Worm (Caenorhabditis elegans): Measurements from ENCODE around the gene C29F3.7.

C29F3.7 gene

ce11 chrV:15327745-15328447 is 26.8 kb upstream of the C29F3.7 start, which contains the start of gene ZK1037.6:
Gene ZK1037.6 (minus strand): TSS chrV:15327795.
- TF ChIP-seq zag-1 (tag; optimal IDR thresholded peaks at IDR 0.05) (no peak), nhr-77 (tag; optimal IDR thresholded peaks at IDR 0.05) (no peak), jun-1 (tag; optimal IDR thresholded peaks at IDR 0.05) (peak; percentile 30), ztf-11 (tag; optimal IDR thresholded peaks at IDR 0.05) (no peak), mml-1 (tag; optimal IDR thresholded peaks at IDR 0.05) (no peak), elt-2 (tag; optimal IDR thresholded peaks at IDR 0.05) (peak; percentile 75), nhr-12 (tag; optimal IDR thresholded peaks at IDR 0.05) (no peak), nhr-23 (tag; optimal IDR thresholded peaks at IDR 0.05) (no peak), hmg-11 (tag; optimal IDR thresholded peaks at IDR 0.05) (no peak), R02D3.7 (tag; optimal IDR thresholded peaks at IDR 0.05) (no peak), ceh-82 (tag; optimal IDR thresholded peaks at IDR 0.05) (no peak), elt-3 (tag; optimal IDR thresholded peaks at IDR 0.05) (no peak), ceh-28 (tag; optimal IDR thresholded peaks at IDR 0.05) (no peak)

ce11 chrV:15330314-15330713 is 24.4 kb upstream of the C29F3.7 start, which contains the start of gene srh-295:
Gene srh-295 (plus strand): TSS chrV:15330614.
- TF ChIP-seq nfya-1 (tag; optimal IDR thresholded peaks at IDR 0.05; ENCODE audit: insufficient read depth), result no peak
- TF ChIP-seq fos-1 (tag; optimal IDR thresholded peaks at IDR 0.05), result no peak
- no peak for TF ChIP-seq ceh-82 (tag; optimal IDR thresholded peaks at IDR 0.05)
- TF ChIP-seq unc-39 (tag; optimal IDR thresholded peaks at IDR 0.05), result no peak
- TF ChIP-seq lin-15B (tag; optimal IDR thresholded peaks at IDR 0.05), result no peak
- no peak for TF ChIP-seq nhr-237 (tag; optimal IDR thresholded peaks at IDR 0.05)
- TF ChIP-seq nhr-25 (tag; optimal IDR thresholded peaks at IDR 0.05), result no peak
- no peak for TF ChIP-seq elt-3 (tag; optimal IDR thresholded peaks at IDR 0.05)
- no peak for TF ChIP-seq skn-1 (tag; optimal IDR thresholded peaks at IDR 0.05)
- no peak for TF ChIP-seq ztf-11 (tag; optimal IDR thresholded peaks at IDR 0.05)
- no peak for TF ChIP-seq hmg-11 (tag; optimal IDR thresholded peaks at IDR 0.05)
- no peak for TF ChIP-seq R02D3.7 (tag; optimal IDR thresholded peaks at IDR 0.05)
- TF ChIP-seq nhr-12 (tag; optimal IDR thresholded peaks at IDR 0.05), result no peak
- TF ChIP-seq lsy-12 (tag; optimal IDR thresholded peaks at IDR 0.05), result no peak
- TF ChIP-seq jun-1 (tag; optimal IDR thresholded peaks at IDR 0.05), result no peak
- TF ChIP-seq pqm-1 (tag; optimal IDR thresholded peaks at IDR 0.05), result no peak
- no peak for TF ChIP-seq mdl-1 (tag; optimal IDR thresholded peaks at IDR 0.05)
- no peak for TF ChIP-seq tbx-2 (tag; optimal IDR thresholded peaks at IDR 0.05)
- TF ChIP-seq ztf-4 (tag; optimal IDR thresholded peaks at IDR 0.05), result no peak
- TF ChIP-seq egl-27 (tag; optimal IDR thresholded peaks at IDR 0.05), result no peak

DNA sequence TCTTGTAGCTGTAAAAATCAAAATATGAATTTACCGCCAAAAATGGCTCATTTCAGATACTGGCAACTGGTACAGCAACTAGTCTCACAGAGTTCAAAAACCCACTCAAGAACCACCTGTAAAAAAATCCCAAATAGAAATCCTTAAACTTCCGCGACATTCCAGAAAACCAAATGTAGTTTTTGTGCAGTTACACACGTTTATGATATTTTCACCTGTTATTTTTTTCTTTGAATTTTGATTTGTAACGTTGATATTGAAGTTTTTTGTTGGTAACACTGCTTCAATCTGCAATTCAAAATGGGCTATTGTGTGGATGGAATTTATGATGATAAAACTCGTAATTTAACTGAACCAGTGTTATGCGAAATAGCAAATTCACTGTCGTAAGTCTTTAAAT is 21.9 kb upstream of the C29F3.7 start, which contains the start of gene srw-113:
Gene srw-113, plus strand, starts transcription at position 301 of the 400 bp plus-strand sequence.
- TF ChIP-seq nhr-237 (tag; optimal IDR thresholded peaks at IDR 0.05) (no peak), mdl-1 (tag; optimal IDR thresholded peaks at IDR 0.05) (no peak), ceh-9 (tag; optimal IDR thresholded peaks at IDR 0.05) (no peak), unc-39 (tag; optimal IDR thresholded peaks at IDR 0.05) (no peak)

- TF ChIP-seq nhr-12 (tag; optimal IDR thresholded peaks at IDR 0.05), result no peak
Observed at ce11 chrV:15337405-15337804, 17.3 kb upstream of the C29F3.7 start, which contains the start of gene wrt-7. Gene wrt-7 (minus strand): TSS chrV:15337505.

ce11 chrV:15339363-15339762 is 15.3 kb upstream of the C29F3.7 start, which contains the start of gene clec-228:
Gene clec-228 (minus strand): TSS chrV:15339463.
- TF ChIP-seq aly-2 (tag; optimal IDR thresholded peaks at IDR 0.05) (no peak), jun-1 (tag; optimal IDR thresholded peaks at IDR 0.05) (no peak), ceh-82 (tag; optimal IDR thresholded peaks at IDR 0.05) (no peak), nhr-23 (tag; optimal IDR thresholded peaks at IDR 0.05) (no peak), unc-62 (GFP tag; optimal IDR thresholded peaks at IDR 0.05) (no peak), nhr-77 (tag; optimal IDR thresholded peaks at IDR 0.05) (no peak), pha-4 (tag; optimal IDR thresholded peaks at IDR 0.05) (no peak), fkh-10 (GFP tag; optimal IDR thresholded peaks at IDR 0.05) (no peak), nhr-28 (tag; optimal IDR thresholded peaks at IDR 0.05) (no peak), nhr-43 (tag; optimal IDR thresholded peaks at IDR 0.05; ENCODE audit: poor library complexity, severe bottlenecking) (no peak), ztf-4 (tag; optimal IDR thresholded peaks at IDR 0.05) (no peak), ama-1 (optimal IDR thresholded peaks at IDR 0.05) (no peak), daf-12 (tag; optimal IDR thresholded peaks at IDR 0.05) (no peak), skn-1 (tag; optimal IDR thresholded peaks at IDR 0.05) (no peak)

All from whole organism, L3 larva.